Worm (Caenorhabditis elegans): ENCODE results near the gene Y108G3AL.2.

DNA sequence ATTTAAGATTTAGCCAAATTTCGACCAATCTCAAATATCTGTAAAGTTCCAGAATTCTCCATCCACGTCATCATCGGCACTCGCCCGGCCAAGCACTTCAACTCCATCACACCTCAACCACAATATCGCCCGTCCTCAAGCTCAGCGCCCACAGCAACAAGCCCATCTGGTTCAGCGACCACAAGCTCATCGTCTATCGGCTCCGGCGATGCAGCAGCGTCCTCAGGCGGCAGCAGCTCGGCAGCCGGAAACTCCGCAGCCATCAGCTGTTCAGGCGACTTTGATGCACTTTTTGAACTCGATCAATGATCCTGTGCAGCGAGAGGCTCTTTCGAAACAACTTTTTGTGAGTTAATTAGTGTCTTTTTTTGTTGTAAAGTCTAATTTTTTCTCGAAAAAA, 49.5 kb upstream of the Y108G3AL.2 start:
- TF ChIP-seq ztf-1 (GFP tag; conservative IDR thresholded peaks at IDR 0.05) (no peak), egl-27 (tag; optimal IDR thresholded peaks at IDR 0.05) (no peak), unc-39 (tag; optimal IDR thresholded peaks at IDR 0.05) (no peak), lsy-2 (tag; optimal IDR thresholded peaks at IDR 0.05) (no peak), R02D3.7 (tag; optimal IDR thresholded peaks at IDR 0.05) (no peak), nhr-77 (tag; optimal IDR thresholded peaks at IDR 0.05) (no peak), ztf-11 (tag; optimal IDR thresholded peaks at IDR 0.05) (no peak), nhr-129 (tag; optimal IDR thresholded peaks at IDR 0.05) (no peak)

All from whole organism, L2 larva.